Comparison of ENCODE assay signal across 5 worm cellular contexts in the genomic region with DNA sequence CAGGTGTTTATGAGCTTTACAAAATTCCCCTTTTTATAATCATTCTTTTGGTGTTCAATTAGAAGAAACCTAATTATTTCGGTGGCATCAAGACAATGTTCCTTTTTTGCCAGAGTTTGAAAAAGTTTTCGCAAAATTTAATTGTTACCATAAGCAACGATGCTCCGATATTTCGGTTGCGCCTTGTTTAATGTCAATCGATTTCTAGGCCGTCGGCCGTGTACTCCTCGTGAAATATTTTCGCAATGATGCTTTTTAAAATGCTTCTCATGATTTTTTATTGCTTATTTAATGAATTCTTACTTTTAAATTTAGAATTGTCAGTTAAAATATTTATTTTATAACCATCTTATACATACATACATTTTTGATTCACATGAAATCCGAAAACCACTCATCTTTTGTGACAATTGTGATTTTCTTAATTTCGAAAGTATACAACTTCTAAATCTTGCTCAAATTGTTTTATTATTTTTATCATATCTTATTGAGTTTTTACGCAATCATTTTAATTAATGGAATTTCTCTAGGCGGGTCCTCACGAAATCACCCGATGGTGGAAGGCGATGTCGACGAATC.
TF ChIP-seq lines count a peak whose summit lies in the region.

Gene C50B6.3 (plus strand): TSS at position 529 of the 579 bp plus-strand sequence.

TF ChIP-seq in whole organism, L1 larva, 84 proteins besides CTCF, POLR2A, EP300 and RAD21 (continues in another document):
- TF ChIP-seq nhr-71 (tag; optimal IDR thresholded peaks at IDR 0.05; lab: Kevin White, UChicago), result peak; percentile 95
- TF ChIP-seq unc-86 (tag; optimal IDR thresholded peaks at IDR 0.05; lab: Kevin White, UChicago), result peak; percentile 85
- TF ChIP-seq zag-1 (tag; optimal IDR thresholded peaks at IDR 0.05; lab: Kevin White, UChicago), result peak; percentile 47
- TF ChIP-seq nhr-12 (tag; optimal IDR thresholded peaks at IDR 0.05; lab: Kevin White, UChicago), result no peak
- TF ChIP-seq swsn-7 (tag; optimal IDR thresholded peaks at IDR 0.05; lab: Kevin White, UChicago), result peak; percentile 92
- TF ChIP-seq F16B12.6 (tag; optimal IDR thresholded peaks at IDR 0.05; lab: Kevin White, UChicago), result peak; percentile 24
- TF ChIP-seq zip-4 (GFP tag; optimal IDR thresholded peaks at IDR 0.05; lab: Kevin White, UChicago), result peak; percentile 66
- TF ChIP-seq aha-1 (tag; optimal IDR thresholded peaks at IDR 0.05; lab: Kevin White, UChicago), result no peak
- TF ChIP-seq egl-27 (tag; optimal IDR thresholded peaks at IDR 0.05; lab: Kevin White, UChicago), result no peak
- peak; percentile 95 for TF ChIP-seq nhr-85 (tag; lab: Kevin White, UChicago)
- TF ChIP-seq nhr-77 (tag; optimal IDR thresholded peaks at IDR 0.05; lab: Kevin White, UChicago), result peak; percentile 53
- TF ChIP-seq unc-98 (GFP tag; IDR thresholded peaks at IDR 0.05; lab: Robert Waterston, UW), result peak; percentile 73
- TF ChIP-seq skn-1 (tag; optimal IDR thresholded peaks at IDR 0.05; lab: Kevin White, UChicago), result peak; percentile 66
- peak; percentile 92 for TF ChIP-seq mep-1 (tag; optimal IDR thresholded peaks at IDR 0.05; lab: Kevin White, UChicago)
- TF ChIP-seq ceh-90 (tag; optimal IDR thresholded peaks at IDR 0.05; lab: Kevin White, UChicago), result peak; percentile 91
- no peak for TF ChIP-seq nhr-11 (tag; optimal IDR thresholded peaks at IDR 0.05; lab: Kevin White, UChicago)
- peak; percentile 71 for TF ChIP-seq blmp-1 (tag; optimal IDR thresholded peaks at IDR 0.05; lab: Kevin White, UChicago)

TF ChIP-seq in whole organism, L3 larva, 47 proteins besides CTCF, POLR2A, EP300 and RAD21 (continues in another document):
- peak; percentile 68 for TF ChIP-seq egl-5 (tag; optimal IDR thresholded peaks at IDR 0.05; lab: Kevin White, UChicago)
- no peak for TF ChIP-seq nhr-67 (tag; optimal IDR thresholded peaks at IDR 0.05; lab: Kevin White, UChicago)
- TF ChIP-seq nhr-11 (tag; optimal IDR thresholded peaks at IDR 0.05; lab: Kevin White, UChicago), result no peak
- TF ChIP-seq ceh-16 (tag; optimal IDR thresholded peaks at IDR 0.05; lab: Kevin White, UChicago), result no peak
- no peak for TF ChIP-seq unc-62 (GFP tag; optimal IDR thresholded peaks at IDR 0.05; lab: Kevin White, UChicago)
- TF ChIP-seq ama-1 (optimal IDR thresholded peaks at IDR 0.05; lab: Kevin White, UChicago), result no peak
- no peak for TF ChIP-seq ztf-4 (tag; optimal IDR thresholded peaks at IDR 0.05; lab: Kevin White, UChicago)
- no peak for TF ChIP-seq zag-1 (tag; optimal IDR thresholded peaks at IDR 0.05; lab: Kevin White, UChicago)
- no peak for TF ChIP-seq elt-3 (tag; optimal IDR thresholded peaks at IDR 0.05; lab: Kevin White, UChicago)
- peak; percentile 2 for TF ChIP-seq skn-1 (tag; optimal IDR thresholded peaks at IDR 0.05; lab: Kevin White, UChicago)
- peak; percentile 63 for TF ChIP-seq nhr-25 (tag; optimal IDR thresholded peaks at IDR 0.05; lab: Kevin White, UChicago)
- TF ChIP-seq aly-2 (tag; optimal IDR thresholded peaks at IDR 0.05; lab: Kevin White, UChicago), result no peak
- TF ChIP-seq unc-39 (tag; optimal IDR thresholded peaks at IDR 0.05; lab: Kevin White, UChicago), result no peak
- TF ChIP-seq lsy-12 (tag; optimal IDR thresholded peaks at IDR 0.05; lab: Kevin White, UChicago), result peak; percentile 82
- TF ChIP-seq tbx-2 (tag; optimal IDR thresholded peaks at IDR 0.05; lab: Kevin White, UChicago), result peak; percentile 4
- TF ChIP-seq pha-4 (tag; optimal IDR thresholded peaks at IDR 0.05; lab: Kevin White, UChicago), result peak; percentile 83
- no peak for TF ChIP-seq sea-2 (GFP tag; optimal IDR thresholded peaks at IDR 0.05; lab: Kevin White, UChicago)
- TF ChIP-seq ZK546.5 (tag; optimal IDR thresholded peaks at IDR 0.05; lab: Kevin White, UChicago), result no peak

TF ChIP-seq in whole organism, early embryonic, 17 proteins besides CTCF, POLR2A, EP300 and RAD21:
- TF ChIP-seq hmbx-1 (tag; optimal IDR thresholded peaks at IDR 0.05; lab: Kevin White, UChicago) (no peak), tra-4 (tag; optimal IDR thresholded peaks at IDR 0.05; lab: Kevin White, UChicago) (no peak), ama-1 (optimal IDR thresholded peaks at IDR 0.05; lab: Kevin White, UChicago) (no peak), ceh-13 (GFP tag; optimal IDR thresholded peaks at IDR 0.05; lab: Kevin White, UChicago) (no peak), pes-1 (GFP tag; IDR thresholded peaks at IDR 0.05; lab: Robert Waterston, UW) (no peak), tbx-37 (GFP tag; conservative IDR thresholded peaks at IDR 0.05; lab: Robert Waterston, UW) (peak; percentile 71)

TF ChIP-seq in whole organism, midembryonic, 9 proteins besides CTCF, POLR2A, EP300 and RAD21:
- no peak for TF ChIP-seq cog-1 (tag; optimal IDR thresholded peaks at IDR 0.05; lab: Kevin White, UChicago)
- no peak for TF ChIP-seq tab-1 (GFP tag; IDR thresholded peaks at IDR 0.05; lab: Robert Waterston, UW)
- no peak for TF ChIP-seq ztf-29 (GFP tag; IDR thresholded peaks at IDR 0.05; lab: Robert Waterston, UW)
- TF ChIP-seq klf-2 (GFP tag; conservative IDR thresholded peaks at IDR 0.05; lab: Robert Waterston, UW), result no peak
- no peak for TF ChIP-seq ref-1 (GFP tag; conservative IDR thresholded peaks at IDR 0.05; lab: Robert Waterston, UW)
- TF ChIP-seq T22C8.4 (GFP tag; IDR thresholded peaks at IDR 0.05; lab: Robert Waterston, UW), result peak; percentile 69
- TF ChIP-seq ztf-23 (GFP tag; IDR thresholded peaks at IDR 0.05; lab: Robert Waterston, UW), result 0 out of 2 replicates have a peak, but pooled peaks have one; percentile 62
- no peak for TF ChIP-seq flt-1 (GFP tag; IDR thresholded peaks at IDR 0.05; lab: Robert Waterston, UW)
- TF ChIP-seq med-1 (GFP tag; optimal IDR thresholded peaks at IDR 0.05; lab: Kevin White, UChicago; ENCODE audit: insufficient read depth), result no peak

TF ChIP-seq in whole organism, young adult, 124 proteins besides CTCF, POLR2A, EP300 and RAD21 (continues in another document):
- TF ChIP-seq ceh-79 (tag; optimal IDR thresholded peaks at IDR 0.05; lab: Kevin White, UChicago), result no peak
- TF ChIP-seq tlf-1 (GFP tag; optimal IDR thresholded peaks at IDR 0.05; lab: Kevin White, UChicago), result no peak
- no peak for TF ChIP-seq ceh-100 (GFP tag; IDR thresholded peaks at IDR 0.05; lab: Robert Waterston, UW)
- TF ChIP-seq F57A8.1 (GFP tag; optimal IDR thresholded peaks at IDR 0.05; lab: Kevin White, UChicago), result no peak
- no peak for TF ChIP-seq Y79H2A.3 (GFP tag; conservative IDR thresholded peaks at IDR 0.05; lab: Robert Waterston, UW)
- TF ChIP-seq ekl-4 (GFP tag; IDR thresholded peaks at IDR 0.05; lab: Robert Waterston, UW), result no peak
- TF ChIP-seq lsl-1 (GFP tag; optimal IDR thresholded peaks at IDR 0.05; lab: Kevin White, UChicago), result peak; percentile 70
- no peak for TF ChIP-seq chd-7 (tag; optimal IDR thresholded peaks at IDR 0.05; lab: Kevin White, UChicago)
- TF ChIP-seq xnd-1 (tag; optimal IDR thresholded peaks at IDR 0.05; lab: Kevin White, UChicago), result no peak
- TF ChIP-seq Y56A3A.18 (GFP tag; IDR thresholded peaks at IDR 0.05; lab: Robert Waterston, UW), result no peak
- no peak for TF ChIP-seq ztf-26 (tag; optimal IDR thresholded peaks at IDR 0.05; lab: Kevin White, UChicago)
- TF ChIP-seq pha-4 (tag; optimal IDR thresholded peaks at IDR 0.05; lab: Kevin White, UChicago), result no peak
- TF ChIP-seq madf-10 (tag; optimal IDR thresholded peaks at IDR 0.05; lab: Kevin White, UChicago), result peak; percentile 34
- TF ChIP-seq ccch-3 (GFP tag; optimal IDR thresholded peaks at IDR 0.05; lab: Kevin White, UChicago), result peak; percentile 46
- TF ChIP-seq aptf-2 (GFP tag; conservative IDR thresholded peaks at IDR 0.05; lab: Robert Waterston, UW), result no peak
- TF ChIP-seq K11D2.4 (GFP tag; IDR thresholded peaks at IDR 0.05; lab: Robert Waterston, UW), result no peak
- TF ChIP-seq D2030.7 (GFP tag; IDR thresholded peaks at IDR 0.05; lab: Robert Waterston, UW), result peak; percentile 48; the same call in 1 of the 2 replicates
- TF ChIP-seq K12H6.12 (tag; optimal IDR thresholded peaks at IDR 0.05; lab: Kevin White, UChicago), result peak; percentile 44
- peak; percentile 64 for TF ChIP-seq F33H1.4 (GFP tag; IDR thresholded peaks at IDR 0.05; lab: Robert Waterston, UW)
- TF ChIP-seq sdz-38 (tag; optimal IDR thresholded peaks at IDR 0.05; lab: Kevin White, UChicago), result no peak
- TF ChIP-seq dox-1 (GFP tag; IDR thresholded peaks at IDR 0.05; lab: Robert Waterston, UW), result peak; percentile 60; the same call in 1 of the 2 replicates
- TF ChIP-seq fkh-3 (tag; optimal IDR thresholded peaks at IDR 0.05; lab: Kevin White, UChicago), result no peak
- no peak for TF ChIP-seq snpc-1.3 (tag; optimal IDR thresholded peaks at IDR 0.05; lab: Kevin White, UChicago; ENCODE audit: insufficient read depth)
- TF ChIP-seq lin-54 (GFP tag; optimal IDR thresholded peaks at IDR 0.05; lab: Kevin White, UChicago), result peak; percentile 71
- no peak for TF ChIP-seq mel-28 (tag; optimal IDR thresholded peaks at IDR 0.05; lab: Kevin White, UChicago; ENCODE audit: borderline replicate concordance)
- TF ChIP-seq T26A5.8 (tag; optimal IDR thresholded peaks at IDR 0.05; lab: Kevin White, UChicago), result no peak
- no peak for TF ChIP-seq nfyb-1 (GFP tag; IDR thresholded peaks at IDR 0.05; lab: Robert Waterston, UW)
- no peak for TF ChIP-seq tbp1 (GFP tag; optimal IDR thresholded peaks at IDR 0.05; lab: Kevin White, UChicago)
- TF ChIP-seq ceh-91 (GFP tag; IDR thresholded peaks at IDR 0.05; lab: Robert Waterston, UW), result peak; percentile 47; the same call in 1 of the 2 replicates
- no peak for TF ChIP-seq sea-2 (GFP tag; IDR thresholded peaks at IDR 0.05; lab: Robert Waterston, UW)
- TF ChIP-seq mxl-1 (tag; optimal IDR thresholded peaks at IDR 0.05; lab: Kevin White, UChicago), result no peak
- no peak for TF ChIP-seq rpc-1 (optimal IDR thresholded peaks at IDR 0.05; lab: Kevin White, UChicago)
- no peak for TF ChIP-seq rpc-1 (tag; optimal IDR thresholded peaks at IDR 0.05; lab: Kevin White, UChicago)
- no peak for TF ChIP-seq repo-1 (tag; optimal IDR thresholded peaks at IDR 0.05; lab: Kevin White, UChicago)
- TF ChIP-seq sptf-2 (GFP tag; optimal IDR thresholded peaks at IDR 0.05; lab: Kevin White, UChicago), result no peak
- no peak for TF ChIP-seq C06A6.2 (GFP tag; conservative IDR thresholded peaks at IDR 0.05; lab: Robert Waterston, UW)
- TF ChIP-seq tbx-9 (tag; optimal IDR thresholded peaks at IDR 0.05; lab: Kevin White, UChicago; ENCODE audit: borderline replicate concordance), result no peak
- TF ChIP-seq F37B4.10 (GFP tag; IDR thresholded peaks at IDR 0.05; lab: Robert Waterston, UW), result no peak
- peak; percentile 63 for TF ChIP-seq akir-1 (GFP tag; optimal IDR thresholded peaks at IDR 0.05; lab: Kevin White, UChicago)
- TF ChIP-seq let-526 (GFP tag; IDR thresholded peaks at IDR 0.05; lab: Robert Waterston, UW), result no peak; the same call in 1 of the 2 replicates
- TF ChIP-seq ztf-22 (GFP tag; optimal IDR thresholded peaks at IDR 0.05; lab: Kevin White, UChicago), result no peak
- peak; percentile 70 for TF ChIP-seq unc-130 (GFP tag; optimal IDR thresholded peaks at IDR 0.05; lab: Kevin White, UChicago)
- no peak for TF ChIP-seq rcor-1 (GFP tag; IDR thresholded peaks at IDR 0.05; lab: Robert Waterston, UW)

Comparison
In these comparisons a context has a peak if more than half of its experiments do, and no peak if none do; other contexts are left out.
1. Of the 8 proteins assayed by ChIP-seq in both whole organism, young adult and whole organism, L1 larva: peak only in whole organism, young adult: none; only in whole organism, L1 larva: nhr-90; in both: dpl-1, efl-1 and unc-130; in neither: 2; mixed calls (peak in some experiments, not most) for 2.